Fruit fly (Drosophila melanogaster) whole organism, wandering third instar larva: ENCODE data around the gene CG15446.

Experiments used
- Dfd ChIP-seq: fragments of >200 bp; optimal IDR thresholded peaks from 2 replicates; lab custom pipeline; 2017; ENCODE audit warnings: missing biosample characterization, missing genetic modification characterization
- OdsH ChIP-seq: fragments of 200-800 bp; sonication (Bioruptor generic); optimal IDR thresholded peaks from 2 replicates; lab custom pipeline; 2016; ENCODE audit warnings: missing biosample characterization, mild to moderate bottlenecking, missing genetic modification characterization

- TF ChIP-seq OdsH (GFP tag; lab: Kevin White, UChicago) (no peak), Dfd (no peak)
Observed at dm6 chrX:21046141-21046540, 55.9 kb downstream of the CG15446 start.
